Worm (Caenorhabditis elegans) whole organism, midembryonic: ENCODE results near the gene sel-7.

Source experiments
- T22C8.4 ChIP-seq: fragments of 200-800 bp; sonication (Bioruptor generic); IDR thresholded peaks from 2 replicates; pipeline ENCODE4 v1.3.6; 2022; ENCODE audit warnings: missing genetic modification characterization, missing compliant biosample characterization
- cog-1 ChIP-seq: sonication (generic microtip); optimal IDR thresholded peaks from 2 replicates; lab custom pipeline; 2016; ENCODE audit warnings: missing genetic modification characterization, missing compliant biosample characterization
- flt-1 ChIP-seq: fragments of 200-800 bp; sonication (Bioruptor generic); IDR thresholded peaks from 2 replicates; pipeline ENCODE4 v1.3.6; 2022; ENCODE audit warnings: missing genetic modification characterization, missing compliant biosample characterization
- klf-2 ChIP-seq: fragments of 200-800 bp; sonication (Bioruptor generic); conservative IDR thresholded peaks from 2 replicates; pipeline ENCODE4 v1.3.6; 2022; ENCODE audit warnings: missing genetic modification reagents, missing genetic modification characterization, missing compliant biosample characterization
- med-1 ChIP-seq: sonication (generic microtip); optimal IDR thresholded peaks from 2 replicates; lab custom pipeline; 2017; ENCODE audit warnings: missing genetic modification characterization, mild to moderate bottlenecking, missing compliant biosample characterization, antibody characterized with exemption, missing genetic modification reagents; ENCODE audit not compliant: insufficient read depth
- ref-1 ChIP-seq: fragments of 200-800 bp; sonication (Bioruptor generic); conservative IDR thresholded peaks from 2 replicates; pipeline ENCODE4 v1.3.6; 2022; ENCODE audit warnings: missing genetic modification reagents, missing genetic modification characterization, missing compliant biosample characterization
- tab-1 ChIP-seq: fragments of 200-800 bp; sonication (Bioruptor generic); IDR thresholded peaks from 2 replicates; pipeline ENCODE4 v1.3.6; 2022; ENCODE audit warnings: missing genetic modification characterization, missing compliant biosample characterization
- ztf-23 ChIP-seq: fragments of 200-800 bp; sonication (Bioruptor generic); IDR thresholded peaks from 2 replicates; pipeline ENCODE4 v1.3.6; 2022; ENCODE audit warnings: missing genetic modification reagents, missing genetic modification characterization, missing compliant biosample characterization
- ztf-29 ChIP-seq: fragments of 200-800 bp; sonication (Bioruptor generic); IDR thresholded peaks from 2 replicates; pipeline ENCODE4 v1.3.6; 2022; ENCODE audit warnings: missing genetic modification reagents, missing genetic modification characterization, missing compliant biosample characterization

The sel-7 gene

ce11 chrX:14340381-14340780 is at the start of gene sel-7:
Gene sel-7, minus strand, starts transcription at chrX:14340481.
- TF ChIP-seq ref-1 (no peak), T22C8.4 (GFP tag; lab: Robert Waterston, UW) (no peak), ztf-29 (no peak), tab-1 (GFP tag; lab: Robert Waterston, UW) (no peak), med-1 (GFP tag; lab: Kevin White, UChicago) (no peak), cog-1 (no peak), klf-2 (GFP tag; lab: Robert Waterston, UW) (no peak), ztf-23 (no peak), flt-1 (no peak)

ce11 chrX:14387752-14388151 is 47.5 kb upstream of the sel-7 start:
- peak; percentile 29; the same call in 1 of the 2 replicates for TF ChIP-seq flt-1

DNA sequence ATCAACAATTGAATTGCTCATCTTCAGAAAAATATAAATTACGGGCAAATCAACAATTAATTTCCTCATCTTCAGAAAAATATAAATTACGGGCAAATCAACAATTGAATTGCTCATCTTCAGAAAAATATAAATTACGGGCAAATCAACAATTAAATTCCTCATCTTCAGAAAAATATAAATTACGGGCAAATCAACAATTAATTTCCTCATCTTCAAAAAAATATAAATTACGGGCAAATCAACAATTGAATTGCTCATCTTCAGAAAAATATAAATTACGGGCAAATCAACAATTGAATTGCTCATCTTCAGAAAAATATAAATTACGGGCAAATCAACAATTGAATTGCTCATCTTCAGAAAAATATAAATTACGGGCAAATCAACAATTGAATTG is 46.4 kb upstream of the sel-7 start:
- TF ChIP-seq tab-1 (GFP tag; lab: Robert Waterston, UW), result peak; percentile 66; the same call in 1 of the 2 replicates

DNA sequence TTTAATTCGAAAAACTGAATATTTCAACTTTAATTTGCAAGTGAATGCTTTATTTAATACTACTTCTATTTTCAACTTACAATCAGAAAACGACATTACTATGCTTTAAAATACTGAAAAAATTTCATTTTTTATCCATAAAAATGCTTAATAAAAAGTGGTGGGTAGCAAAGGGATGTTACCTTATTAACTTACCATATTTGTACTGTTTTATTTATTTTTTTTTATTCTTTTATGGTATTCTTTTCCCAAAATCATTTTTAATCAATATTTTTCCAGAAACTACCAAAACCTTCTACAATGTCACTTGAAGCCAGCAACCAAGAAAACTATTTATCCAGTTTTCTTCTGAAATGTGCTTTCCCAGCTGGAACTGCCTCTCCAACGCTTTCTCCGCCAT is 42.7 kb upstream of the sel-7 start, which contains the start of gene Y60A9.3:
Gene Y60A9.3, plus strand, starts transcription at position 301 of the 400 bp plus-strand sequence.
- no peak for TF ChIP-seq ztf-23
- no peak for TF ChIP-seq cog-1
- no peak for TF ChIP-seq T22C8.4 (GFP tag; lab: Robert Waterston, UW)
- TF ChIP-seq flt-1, result no peak
- TF ChIP-seq med-1 (GFP tag; lab: Kevin White, UChicago), result no peak
- TF ChIP-seq tab-1 (GFP tag; lab: Robert Waterston, UW), result no peak
- no peak for TF ChIP-seq klf-2 (GFP tag; lab: Robert Waterston, UW)
- no peak for TF ChIP-seq ref-1
- TF ChIP-seq ztf-29, result no peak

ce11 chrX:14377169-14377568 is 36.9 kb upstream of the sel-7 start, which contains the start of gene Y60A9A.1:
Gene Y60A9A.1, minus strand, starts transcription at chrX:14377269.
- TF ChIP-seq tab-1 (GFP tag; lab: Robert Waterston, UW) (no peak), ztf-29 (no peak), klf-2 (GFP tag; lab: Robert Waterston, UW) (no peak), med-1 (GFP tag; lab: Kevin White, UChicago) (no peak), T22C8.4 (GFP tag; lab: Robert Waterston, UW) (no peak)

- no peak for TF ChIP-seq tab-1 (GFP tag; lab: Robert Waterston, UW)
- TF ChIP-seq med-1 (GFP tag; lab: Kevin White, UChicago), result no peak
Measured at ce11 chrX:14370314-14370713, 30.0 kb upstream of the sel-7 start, which contains the start of gene irk-3. Gene irk-3, minus strand, starts transcription at chrX:14370414.

- TF ChIP-seq tab-1 (GFP tag; lab: Robert Waterston, UW), result no peak
- TF ChIP-seq T22C8.4 (GFP tag; lab: Robert Waterston, UW), result no peak
- no peak for TF ChIP-seq ztf-29
- no peak for TF ChIP-seq cog-1
- TF ChIP-seq ref-1, result no peak
- TF ChIP-seq med-1 (GFP tag; lab: Kevin White, UChicago), result no peak
- no peak for TF ChIP-seq klf-2 (GFP tag; lab: Robert Waterston, UW)
- no peak for TF ChIP-seq ztf-23
Measured at ce11 chrX:14366081-14366480, 25.8 kb upstream of the sel-7 start.

ce11 chrX:14359571-14359970 is 19.3 kb upstream of the sel-7 start:
- no peak for TF ChIP-seq klf-2 (GFP tag; lab: Robert Waterston, UW)
- TF ChIP-seq ztf-23, result no peak
- TF ChIP-seq flt-1, result no peak
- no peak for TF ChIP-seq ref-1
- TF ChIP-seq med-1 (GFP tag; lab: Kevin White, UChicago), result no peak
- no peak for TF ChIP-seq cog-1
- TF ChIP-seq tab-1 (GFP tag; lab: Robert Waterston, UW), result no peak
- TF ChIP-seq T22C8.4 (GFP tag; lab: Robert Waterston, UW), result no peak
- TF ChIP-seq ztf-29, result no peak

ce11 chrX:14356683-14357287 is 16.5 kb upstream of the sel-7 start:
- TF ChIP-seq flt-1 (no peak), tab-1 (GFP tag; lab: Robert Waterston, UW) (no peak), ztf-29 (no peak), cog-1 (no peak), ztf-23 (no peak), med-1 (GFP tag; lab: Kevin White, UChicago) (no peak), T22C8.4 (GFP tag; lab: Robert Waterston, UW) (no peak), klf-2 (GFP tag; lab: Robert Waterston, UW) (no peak), ref-1 (no peak)

- TF ChIP-seq cog-1 (no peak), tab-1 (GFP tag; lab: Robert Waterston, UW) (no peak), klf-2 (GFP tag; lab: Robert Waterston, UW) (no peak)
Measured at ce11 chrX:14355034-14355433, 14.8 kb upstream of the sel-7 start.

ce11 chrX:14349690-14350168 is 9.4 kb upstream of the sel-7 start, which contains the start of gene wdr-5.2:
Gene wdr-5.2, plus strand, starts transcription at chrX:14350118.
- TF ChIP-seq T22C8.4 (GFP tag; lab: Robert Waterston, UW) (no peak), cog-1 (no peak), klf-2 (GFP tag; lab: Robert Waterston, UW) (no peak), ztf-23 (no peak), flt-1 (no peak), ref-1 (no peak), med-1 (GFP tag; lab: Kevin White, UChicago) (no peak), ztf-29 (no peak), tab-1 (GFP tag; lab: Robert Waterston, UW) (no peak)
